Worm (Caenorhabditis elegans) whole organism, midembryonic: Measurements from ENCODE around the gene T24D5.4.
"Not testable (repeated sequence)": the region's sequence is repeated elsewhere in the genome, so short reads cannot be mapped to it uniquely, and the experiment has no call there.

ENCODE experiments used
- T22C8.4 ChIP-seq: fragments of 200-800 bp; sonication (Bioruptor generic); IDR thresholded peaks from 2 replicates; pipeline ENCODE4 v1.3.6; 2022; ENCODE audit warnings: missing genetic modification characterization, missing compliant biosample characterization
- cog-1 ChIP-seq: sonication (generic microtip); optimal IDR thresholded peaks from 2 replicates; lab custom pipeline; 2016; ENCODE audit warnings: missing genetic modification characterization, missing compliant biosample characterization
- flt-1 ChIP-seq: fragments of 200-800 bp; sonication (Bioruptor generic); IDR thresholded peaks from 2 replicates; pipeline ENCODE4 v1.3.6; 2022; ENCODE audit warnings: missing genetic modification characterization, missing compliant biosample characterization
- klf-2 ChIP-seq: fragments of 200-800 bp; sonication (Bioruptor generic); conservative IDR thresholded peaks from 2 replicates; pipeline ENCODE4 v1.3.6; 2022; ENCODE audit warnings: missing genetic modification reagents, missing genetic modification characterization, missing compliant biosample characterization
- med-1 ChIP-seq: sonication (generic microtip); optimal IDR thresholded peaks from 2 replicates; lab custom pipeline; 2017; ENCODE audit warnings: missing genetic modification characterization, mild to moderate bottlenecking, missing compliant biosample characterization, antibody characterized with exemption, missing genetic modification reagents; ENCODE audit not compliant: insufficient read depth
- ref-1 ChIP-seq: fragments of 200-800 bp; sonication (Bioruptor generic); conservative IDR thresholded peaks from 2 replicates; pipeline ENCODE4 v1.3.6; 2022; ENCODE audit warnings: missing genetic modification reagents, missing genetic modification characterization, missing compliant biosample characterization
- tab-1 ChIP-seq: fragments of 200-800 bp; sonication (Bioruptor generic); IDR thresholded peaks from 2 replicates; pipeline ENCODE4 v1.3.6; 2022; ENCODE audit warnings: missing genetic modification characterization, missing compliant biosample characterization
- ztf-23 ChIP-seq: fragments of 200-800 bp; sonication (Bioruptor generic); IDR thresholded peaks from 2 replicates; pipeline ENCODE4 v1.3.6; 2022; ENCODE audit warnings: missing genetic modification reagents, missing genetic modification characterization, missing compliant biosample characterization
- ztf-29 ChIP-seq: fragments of 200-800 bp; sonication (Bioruptor generic); IDR thresholded peaks from 2 replicates; pipeline ENCODE4 v1.3.6; 2022; ENCODE audit warnings: missing genetic modification reagents, missing genetic modification characterization, missing compliant biosample characterization

The T24D5.4 gene

DNA sequence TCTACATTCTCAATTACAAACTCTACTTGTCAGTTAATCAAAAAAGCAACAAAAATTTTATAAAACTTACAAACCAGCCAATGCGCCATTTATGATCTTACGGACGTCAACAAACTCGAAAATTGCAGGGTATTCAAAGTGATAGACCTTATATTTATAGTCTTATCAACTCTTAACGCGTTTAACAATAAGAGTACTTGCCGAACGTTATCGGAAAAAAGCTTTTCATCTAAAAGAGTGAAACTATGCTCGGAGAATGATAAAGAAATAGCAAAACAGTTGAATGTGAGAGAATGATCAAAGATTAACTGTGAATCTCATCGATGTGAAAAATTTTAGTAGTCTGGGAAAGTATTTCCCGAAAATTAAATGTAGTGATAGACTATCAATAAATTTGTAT, 1.0 kb upstream of the T24D5.4 start:
- no peak for TF ChIP-seq ztf-29 (GFP tag; lab: Robert Waterston, UW)
- no peak for TF ChIP-seq ref-1 (GFP tag; lab: Robert Waterston, UW)
- TF ChIP-seq klf-2 (GFP tag; lab: Robert Waterston, UW), result no peak
- TF ChIP-seq tab-1 (GFP tag; lab: Robert Waterston, UW), result no peak
- no peak for TF ChIP-seq ztf-23 (GFP tag; lab: Robert Waterston, UW)
- TF ChIP-seq med-1 (GFP tag; lab: Kevin White, UChicago), result no peak
- no peak for TF ChIP-seq cog-1 (tag; lab: Kevin White, UChicago)
- no peak for TF ChIP-seq T22C8.4 (GFP tag; lab: Robert Waterston, UW)
- TF ChIP-seq flt-1 (GFP tag; lab: Robert Waterston, UW), result no peak

DNA sequence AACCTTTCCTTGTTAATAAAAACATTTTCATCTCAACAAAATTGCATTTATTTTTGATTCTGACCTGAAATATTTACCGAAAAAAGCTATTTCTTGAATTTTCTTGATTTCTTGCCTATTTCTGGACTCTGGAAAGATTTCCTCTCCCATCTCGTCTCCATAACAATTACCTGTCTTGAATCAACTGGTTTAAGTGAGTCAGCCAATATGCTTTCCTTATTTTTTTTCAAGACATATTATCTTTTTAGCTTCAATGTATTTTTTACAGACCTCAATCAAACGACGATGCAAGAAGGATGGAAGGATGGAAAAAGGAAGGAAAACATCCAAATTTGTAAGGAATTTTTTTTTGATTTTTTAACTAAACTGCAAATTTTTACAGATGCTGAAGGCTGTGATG, 5.6 kb downstream of the T24D5.4 start:
- no peak for TF ChIP-seq flt-1 (GFP tag; lab: Robert Waterston, UW)
- no peak for TF ChIP-seq med-1 (GFP tag; lab: Kevin White, UChicago)
- no peak for TF ChIP-seq ref-1 (GFP tag; lab: Robert Waterston, UW)
- TF ChIP-seq cog-1 (tag; lab: Kevin White, UChicago), result no peak
- no peak for TF ChIP-seq ztf-23 (GFP tag; lab: Robert Waterston, UW)
- TF ChIP-seq ztf-29 (GFP tag; lab: Robert Waterston, UW), result no peak
- TF ChIP-seq tab-1 (GFP tag; lab: Robert Waterston, UW), result no peak
- no peak for TF ChIP-seq klf-2 (GFP tag; lab: Robert Waterston, UW)
- no peak for TF ChIP-seq T22C8.4 (GFP tag; lab: Robert Waterston, UW)

DNA sequence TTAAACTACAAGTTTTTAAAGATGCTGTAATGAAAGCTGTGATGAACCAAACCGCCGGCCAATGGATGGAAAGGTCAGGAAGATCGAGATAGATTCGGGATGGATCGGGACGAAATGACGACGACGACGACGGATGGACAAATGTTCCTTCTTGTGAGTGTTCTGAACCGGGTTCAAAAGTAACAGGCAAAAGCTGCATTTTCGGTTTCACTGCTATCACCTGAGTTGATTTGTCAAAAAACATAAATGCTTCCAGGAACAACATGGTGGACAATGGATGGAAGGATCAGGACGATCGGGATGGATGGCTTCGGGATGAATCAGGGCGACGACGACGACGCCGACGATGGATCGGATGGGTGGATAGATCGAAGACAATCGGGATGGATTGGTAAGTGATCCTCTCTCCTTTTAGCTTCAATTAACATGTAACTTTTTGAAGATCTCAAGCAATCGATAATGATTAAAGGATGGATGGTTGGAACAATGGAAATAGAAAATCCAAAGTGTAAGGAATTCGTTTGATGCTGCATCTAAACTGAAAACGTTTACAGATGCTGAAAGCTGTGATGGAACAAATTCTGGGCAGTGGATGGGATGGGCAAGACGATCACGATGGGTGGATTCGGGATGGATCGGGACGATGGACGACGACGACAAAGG, 6.5 kb downstream of the T24D5.4 start, which contains the start of the genes T24D5.6 and R09A8.9:
TSS of gene T24D5.6 (plus strand) at position 301 of the 663 bp plus-strand sequence.
TSS of gene R09A8.9 (plus strand) at position 613 of the 663 bp plus-strand sequence.
- TF ChIP-seq flt-1 (GFP tag; lab: Robert Waterston, UW), result no peak

DNA sequence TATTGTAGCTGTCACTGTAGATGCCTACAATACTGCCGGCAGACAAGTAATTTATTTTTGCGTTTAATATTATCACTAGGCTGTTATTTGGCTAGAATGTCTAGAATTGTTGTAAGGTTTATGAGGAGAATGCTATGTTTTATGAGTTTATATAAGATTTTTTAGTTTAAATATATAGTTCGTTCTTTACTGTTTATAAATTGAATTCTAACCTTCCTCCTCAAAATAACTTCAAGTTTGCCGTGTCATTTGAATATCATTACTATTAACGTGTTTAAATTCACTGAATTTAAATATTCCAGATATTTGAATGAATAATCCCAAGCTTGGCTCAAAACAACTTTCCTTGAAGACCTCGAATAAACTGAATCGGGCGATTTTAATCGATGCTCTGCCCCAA, 16.5 kb downstream of the T24D5.4 start, which contains the start of gene R09A8.1:
TSS of gene R09A8.1 (plus strand) at position 301 of the 400 bp plus-strand sequence.
- not testable (repeated sequence) for TF ChIP-seq T22C8.4, ztf-29, klf-2 (GFP tag; lab: Robert Waterston, UW)

DNA sequence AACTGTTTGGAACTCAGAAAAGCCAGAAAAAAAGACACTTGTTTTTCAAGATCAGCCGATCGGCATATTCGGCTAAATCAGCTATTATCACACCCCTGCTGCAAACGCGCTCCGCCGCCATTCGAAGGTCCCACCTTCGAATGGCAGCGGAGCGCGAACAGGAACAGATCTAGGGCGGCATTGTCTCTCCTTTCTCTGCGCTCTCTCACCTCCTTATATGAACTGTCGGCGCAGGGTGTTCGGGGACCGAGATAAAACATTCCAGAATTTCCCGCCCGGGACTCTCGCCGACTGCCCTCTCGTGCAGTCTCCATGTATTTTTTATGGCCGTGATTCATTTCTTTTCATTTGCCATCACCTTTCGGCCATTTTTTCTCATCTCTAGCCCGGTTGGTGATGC, 21.5 kb downstream of the T24D5.4 start:
- TF ChIP-seq cog-1 (tag; lab: Kevin White, UChicago) (no peak), ztf-23 (GFP tag; lab: Robert Waterston, UW) (no peak), flt-1 (GFP tag; lab: Robert Waterston, UW) (no peak), T22C8.4 (GFP tag; lab: Robert Waterston, UW) (no peak), klf-2 (GFP tag; lab: Robert Waterston, UW) (no peak), med-1 (GFP tag; lab: Kevin White, UChicago) (no peak), ztf-29 (GFP tag; lab: Robert Waterston, UW) (no peak), ref-1 (GFP tag; lab: Robert Waterston, UW) (no peak), tab-1 (GFP tag; lab: Robert Waterston, UW) (no peak)

DNA sequence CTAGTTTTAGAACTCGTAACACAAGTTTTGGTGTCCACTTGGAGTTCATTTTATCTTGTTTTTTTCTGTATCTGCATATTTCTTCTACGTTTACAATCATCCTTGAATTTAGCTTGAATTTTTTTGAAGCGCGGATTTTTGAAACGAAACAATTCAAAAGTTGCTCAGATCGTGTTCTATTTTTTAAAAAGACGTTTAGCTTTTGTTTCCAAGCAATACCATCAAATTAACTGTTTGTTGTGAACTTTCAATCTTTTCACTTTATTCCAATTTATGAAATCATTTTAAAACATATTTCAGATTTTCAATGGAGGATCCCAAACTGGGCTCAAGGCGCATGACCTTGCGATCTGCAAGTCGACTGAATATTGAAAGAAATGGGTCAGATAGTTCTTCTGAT, 22.2 kb downstream of the T24D5.4 start, which contains the start of gene R09A8.2:
TSS of gene R09A8.2 (plus strand) at position 301 of the 400 bp plus-strand sequence.
- TF ChIP-seq ref-1 (GFP tag; lab: Robert Waterston, UW) (no peak), flt-1 (GFP tag; lab: Robert Waterston, UW) (no peak), tab-1 (GFP tag; lab: Robert Waterston, UW) (no peak), ztf-23 (GFP tag; lab: Robert Waterston, UW) (no peak)

DNA sequence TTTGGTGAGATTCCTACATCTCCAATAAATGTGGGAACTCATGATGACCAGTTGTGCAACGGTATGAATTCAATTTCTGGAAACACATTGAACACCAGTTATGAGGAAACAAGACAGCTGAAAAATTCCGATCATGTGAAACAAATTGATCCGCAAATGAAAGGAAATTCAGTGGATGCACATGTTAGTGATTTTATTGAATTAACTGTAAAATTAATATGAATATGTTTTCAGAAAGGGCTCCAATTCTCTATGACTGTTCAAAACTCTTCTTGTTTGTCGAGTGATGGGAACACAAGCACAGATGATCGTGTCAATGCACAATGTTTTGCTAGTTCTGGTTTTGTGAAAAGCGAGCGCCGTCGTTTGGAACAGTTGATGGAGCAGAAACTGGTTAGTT, 23.3 kb downstream of the T24D5.4 start:
- TF ChIP-seq T22C8.4 (GFP tag; lab: Robert Waterston, UW) (no peak), ztf-29 (GFP tag; lab: Robert Waterston, UW) (no peak)

DNA sequence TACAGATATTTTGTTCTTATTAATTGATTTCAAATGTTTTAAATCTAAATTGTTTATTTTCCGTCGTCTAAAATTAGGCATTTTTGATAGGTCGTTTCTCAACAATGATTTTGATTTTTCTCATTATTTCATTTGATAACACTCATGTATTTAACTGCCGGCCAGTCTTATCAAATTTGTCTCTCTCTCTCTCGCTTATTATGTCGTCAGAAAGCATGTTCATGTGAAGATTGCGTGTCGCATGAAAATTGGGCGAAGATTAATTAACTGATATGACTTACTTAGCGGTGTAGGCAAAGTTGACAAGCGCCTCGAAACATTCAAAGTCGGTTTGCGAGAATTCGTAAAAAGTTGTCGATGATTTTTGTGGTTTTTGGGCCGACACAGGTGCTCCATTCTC, 30.8 kb downstream of the T24D5.4 start:
- TF ChIP-seq cog-1 (tag; lab: Kevin White, UChicago) (no peak), flt-1 (GFP tag; lab: Robert Waterston, UW) (no peak), tab-1 (GFP tag; lab: Robert Waterston, UW) (no peak), klf-2 (GFP tag; lab: Robert Waterston, UW) (no peak), ztf-29 (GFP tag; lab: Robert Waterston, UW) (no peak), ztf-23 (GFP tag; lab: Robert Waterston, UW) (no peak), ref-1 (GFP tag; lab: Robert Waterston, UW) (no peak), T22C8.4 (GFP tag; lab: Robert Waterston, UW) (no peak), med-1 (GFP tag; lab: Kevin White, UChicago) (no peak)

DNA sequence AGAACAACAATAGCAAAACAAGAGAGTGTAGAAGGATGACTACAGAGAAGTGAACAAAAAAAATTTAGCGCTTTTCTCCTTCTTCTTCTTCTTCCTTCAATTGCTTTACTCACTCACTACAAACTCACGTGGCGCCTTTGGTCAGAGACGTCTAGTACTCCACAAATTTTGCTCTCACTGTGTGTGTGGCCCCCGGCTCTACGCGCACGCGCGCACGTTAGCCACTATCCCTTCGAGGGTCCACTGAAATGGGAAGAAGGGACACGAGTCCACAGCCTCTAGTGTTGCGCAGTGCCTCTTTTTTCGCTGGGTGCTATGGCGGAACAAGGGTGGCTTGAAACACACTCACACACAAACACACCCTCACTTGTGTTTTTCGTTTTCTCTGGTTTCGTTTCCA, 32.3 kb downstream of the T24D5.4 start:
- TF ChIP-seq ztf-29 (GFP tag; lab: Robert Waterston, UW) (no peak), tab-1 (GFP tag; lab: Robert Waterston, UW) (0 out of 2 replicates have a peak, but pooled peaks have one; percentile 58)

DNA sequence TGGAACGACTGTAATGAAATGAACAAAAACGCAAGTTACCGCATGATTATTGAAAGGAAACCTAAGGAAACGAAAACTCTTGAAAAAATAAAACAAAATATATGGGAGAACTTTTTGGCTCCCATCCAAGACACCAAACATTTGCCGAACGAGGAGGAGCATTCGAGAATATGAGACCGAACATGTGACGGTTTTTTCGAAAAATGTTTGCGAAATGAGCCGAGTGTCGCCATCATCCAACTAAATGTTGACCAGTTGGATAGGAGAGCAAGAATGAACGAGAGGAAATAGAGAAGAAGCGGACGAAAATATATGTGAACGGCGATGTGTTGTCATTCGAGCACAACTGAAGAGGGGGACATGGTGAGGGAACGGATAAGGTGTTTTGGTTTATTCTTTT, 33.0 kb downstream of the T24D5.4 start:
- TF ChIP-seq med-1 (GFP tag; lab: Kevin White, UChicago) (no peak), ztf-23 (GFP tag; lab: Robert Waterston, UW) (no peak), cog-1 (tag; lab: Kevin White, UChicago) (no peak), tab-1 (GFP tag; lab: Robert Waterston, UW) (no peak), ref-1 (GFP tag; lab: Robert Waterston, UW) (no peak), ztf-29 (GFP tag; lab: Robert Waterston, UW) (no peak), klf-2 (GFP tag; lab: Robert Waterston, UW) (no peak), T22C8.4 (GFP tag; lab: Robert Waterston, UW) (no peak), flt-1 (GFP tag; lab: Robert Waterston, UW) (no peak)
